Worm (Caenorhabditis elegans) whole organism, early embryonic: ENCODE results near the gene M18.6.
"Not testable (repeated sequence)": the region's sequence is repeated elsewhere in the genome, so short reads cannot be mapped to it uniquely, and the experiment has no call there.

Experiments
- B0310.2 ChIP-seq: sonication (generic microtip); optimal IDR thresholded peaks from 2 replicates; lab custom pipeline; 2016; ENCODE audit warnings: mild to moderate bottlenecking, missing genetic modification characterization, missing compliant biosample characterization
- F13C5.2 ChIP-seq: sonication (generic microtip); optimal IDR thresholded peaks from 2 replicates; lab custom pipeline; 2017; ENCODE audit warnings: mild to moderate bottlenecking, missing genetic modification characterization, inconsistent platforms, missing compliant biosample characterization
- aly-1 ChIP-seq: sonication (generic microtip); optimal IDR thresholded peaks from 2 replicates; lab custom pipeline; 2016; ENCODE audit warnings: missing genetic modification characterization, missing compliant biosample characterization
- ama-1 ChIP-seq: fragments of 150-350 bp; optimal IDR thresholded peaks from 2 replicates; lab custom pipeline; 2014
- ceh-13 ChIP-seq: fragments of 200-800 bp; sonication (Bioruptor generic); optimal IDR thresholded peaks from 2 replicates; lab custom pipeline; 2018; ENCODE audit warnings: mild to moderate bottlenecking, missing genetic modification characterization, missing compliant biosample characterization
- ceh-36 ChIP-seq: sonication (generic microtip); optimal IDR thresholded peaks from 2 replicates; lab custom pipeline; 2016; ENCODE audit warnings: missing genetic modification characterization, inconsistent platforms, missing compliant biosample characterization
- ets-7 ChIP-seq: sonication (generic microtip); optimal IDR thresholded peaks from 2 replicates; lab custom pipeline; 2016; ENCODE audit warnings: missing genotype, missing genetic modification characterization, missing compliant biosample characterization
- flt-1 ChIP-seq: fragments of 200-800 bp; sonication (Bioruptor generic); IDR thresholded peaks from 2 replicates; pipeline ENCODE4 v1.3.6; 2022; ENCODE audit warnings: missing genetic modification characterization, missing compliant biosample characterization
- hmbx-1 ChIP-seq: sonication (generic microtip); optimal IDR thresholded peaks from 2 replicates; lab custom pipeline; 2016; ENCODE audit warnings: mild to moderate bottlenecking, missing genetic modification characterization, missing compliant biosample characterization
- hmg-4 ChIP-seq: fragments of 200-800 bp; sonication (Bioruptor generic); optimal IDR thresholded peaks from 2 replicates; lab custom pipeline; 2018; ENCODE audit warnings: mild to moderate bottlenecking, missing genetic modification characterization, missing compliant biosample characterization
- hnd-1 ChIP-seq: sonication (generic microtip); optimal IDR thresholded peaks from 2 replicates; lab custom pipeline; 2016; ENCODE audit warnings: missing genetic modification characterization, missing compliant biosample characterization
- pes-1 ChIP-seq: fragments of 200-800 bp; sonication (Bioruptor generic); IDR thresholded peaks from 2 replicates; pipeline ENCODE4 v1.3.6; 2022; ENCODE audit warnings: missing genetic modification reagents, missing genetic modification characterization, missing compliant biosample characterization
- scrt-1 ChIP-seq: fragments of 200-800 bp; sonication (Bioruptor generic); IDR thresholded peaks from 2 replicates; pipeline ENCODE4 v1.3.6; 2022; ENCODE audit warnings: missing genetic modification characterization, missing compliant biosample characterization
- sea-1 ChIP-seq: fragments of 200-800 bp; sonication (Bioruptor generic); conservative IDR thresholded peaks from 2 replicates; pipeline ENCODE4 v1.3.6; 2022; ENCODE audit warnings: missing genetic modification characterization, missing compliant biosample characterization
- tbx-11 ChIP-seq: fragments of 200-800 bp; sonication (Bioruptor generic); IDR thresholded peaks from 2 replicates; pipeline ENCODE4 v1.3.6; 2022; ENCODE audit warnings: missing genetic modification characterization, missing compliant biosample characterization
- tbx-37 ChIP-seq: fragments of 200-800 bp; sonication (Bioruptor generic); conservative IDR thresholded peaks from 2 replicates; pipeline ENCODE4 v1.3.6; 2022; ENCODE audit warnings: missing genetic modification reagents, missing genetic modification characterization, missing compliant biosample characterization
- tra-4 ChIP-seq: sonication (generic microtip); optimal IDR thresholded peaks from 2 replicates; lab custom pipeline; 2017; ENCODE audit warnings: missing genetic modification characterization, missing compliant biosample characterization

M18.6 gene

ce11 chrIV:12131308-12132072, 10.4 kb downstream of the M18.6 start:
- no peak for TF ChIP-seq ceh-36 (tag; lab: Kevin White, UChicago)
- no peak for TF ChIP-seq ceh-13 (GFP tag; lab: Kevin White, UChicago)
- TF ChIP-seq tbx-11 (GFP tag; lab: Robert Waterston, UW), result no peak
- no peak for TF ChIP-seq sea-1
- no peak for TF ChIP-seq hmbx-1
- no peak for TF ChIP-seq pes-1 (GFP tag; lab: Robert Waterston, UW)
- no peak for TF ChIP-seq scrt-1 (GFP tag; lab: Robert Waterston, UW)
- no peak for TF ChIP-seq B0310.2
- TF ChIP-seq tbx-37 (GFP tag; lab: Robert Waterston, UW), result no peak
- no peak for TF ChIP-seq ama-1 (lab: Kevin White, UChicago)
- TF ChIP-seq ets-7 (tag; lab: Kevin White, UChicago), result no peak
- TF ChIP-seq hmg-4 (GFP tag; lab: Kevin White, UChicago), result no peak
- no peak for TF ChIP-seq aly-1 (tag; lab: Kevin White, UChicago)
- TF ChIP-seq flt-1, result no peak

ce11 chrIV:12133776-12134175, 12.7 kb downstream of the M18.6 start:
- TF ChIP-seq aly-1 (tag; lab: Kevin White, UChicago), result no peak
- no peak for TF ChIP-seq B0310.2
- TF ChIP-seq tbx-37 (GFP tag; lab: Robert Waterston, UW), result no peak
- no peak for TF ChIP-seq F13C5.2
- no peak for TF ChIP-seq hnd-1 (tag; lab: Kevin White, UChicago)
- no peak for TF ChIP-seq ceh-13 (GFP tag; lab: Kevin White, UChicago)
- no peak for TF ChIP-seq tra-4 (tag; lab: Kevin White, UChicago)
- no peak for TF ChIP-seq hmg-4 (GFP tag; lab: Kevin White, UChicago)
- no peak for TF ChIP-seq flt-1
- no peak for TF ChIP-seq ceh-36 (tag; lab: Kevin White, UChicago)
- no peak for TF ChIP-seq ama-1 (lab: Kevin White, UChicago)
- no peak for TF ChIP-seq sea-1
- no peak for TF ChIP-seq hmbx-1
- no peak for TF ChIP-seq pes-1 (GFP tag; lab: Robert Waterston, UW)

- TF ChIP-seq hnd-1 (tag; lab: Kevin White, UChicago) (no peak), B0310.2 (no peak), pes-1 (GFP tag; lab: Robert Waterston, UW) (no peak)
Measured at ce11 chrIV:12134991-12135390, 13.9 kb downstream of the M18.6 start.

ce11 chrIV:12138093-12138492, 17.0 kb downstream of the M18.6 start, which contains the start of gene B0001.4:
Gene B0001.4, minus strand, starts transcription at chrIV:12138193.
- TF ChIP-seq sea-1; ceh-13 (GFP tag; lab: Kevin White, UChicago); ama-1 (lab: Kevin White, UChicago): not testable (repeated sequence)

- TF ChIP-seq ets-7 (tag; lab: Kevin White, UChicago), result no peak
- no peak for TF ChIP-seq ceh-36 (tag; lab: Kevin White, UChicago)
Measured at ce11 chrIV:12140959-12141358, 19.8 kb downstream of the M18.6 start, which contains the start of gene B0001.8. Gene B0001.8, minus strand, starts transcription at chrIV:12141059.

- TF ChIP-seq B0310.2 (no peak), scrt-1 (GFP tag; lab: Robert Waterston, UW) (no peak), ceh-13 (GFP tag; lab: Kevin White, UChicago) (no peak), sea-1 (no peak), tra-4 (tag; lab: Kevin White, UChicago) (no peak), pes-1 (GFP tag; lab: Robert Waterston, UW) (no peak), tbx-37 (GFP tag; lab: Robert Waterston, UW) (no peak), ceh-36 (tag; lab: Kevin White, UChicago) (no peak), hmg-4 (GFP tag; lab: Kevin White, UChicago) (no peak), hnd-1 (tag; lab: Kevin White, UChicago) (no peak), tbx-11 (GFP tag; lab: Robert Waterston, UW) (no peak), ets-7 (tag; lab: Kevin White, UChicago) (no peak), flt-1 (no peak)
Measured at ce11 chrIV:12143231-12143630, 22.1 kb downstream of the M18.6 start, which contains the start of gene B0001.5. Gene B0001.5, minus strand, starts transcription at chrIV:12143331.

- TF ChIP-seq ceh-13 (GFP tag; lab: Kevin White, UChicago), result no peak
Measured at ce11 chrIV:12145681-12146080, 24.6 kb downstream of the M18.6 start, which contains the start of gene B0001.3. Gene B0001.3, minus strand, starts transcription at chrIV:12145735.

ce11 chrIV:12149609-12150008, 28.5 kb downstream of the M18.6 start:
- TF ChIP-seq F13C5.2 (no peak), pes-1 (GFP tag; lab: Robert Waterston, UW) (no peak), aly-1 (tag; lab: Kevin White, UChicago) (no peak), ets-7 (tag; lab: Kevin White, UChicago) (no peak), tra-4 (tag; lab: Kevin White, UChicago) (no peak), tbx-37 (GFP tag; lab: Robert Waterston, UW) (no peak), hnd-1 (tag; lab: Kevin White, UChicago) (no peak), B0310.2 (no peak), hmbx-1 (no peak), flt-1 (no peak), ama-1 (lab: Kevin White, UChicago) (no peak), hmg-4 (GFP tag; lab: Kevin White, UChicago) (no peak), ceh-36 (tag; lab: Kevin White, UChicago) (no peak), ceh-13 (GFP tag; lab: Kevin White, UChicago) (no peak), scrt-1 (GFP tag; lab: Robert Waterston, UW) (no peak)
